Worm (Caenorhabditis elegans): Measurements from ENCODE around the gene clec-58.
A peak's percentile ranks its signal among the peaks of the same experiment; 100 is the strongest.

clec-58 gene

ce11 chrII:10445738-10446137, 30.2 kb downstream of the clec-58 start (continued):
- TF ChIP-seq nhr-48 (tag; optimal IDR thresholded peaks at IDR 0.05) (no peak), spr-1 (tag; optimal IDR thresholded peaks at IDR 0.05) (no peak), aha-1 (tag) (peak; percentile 83), pha-4 (GFP tag; IDR thresholded peaks at IDR 0.05) (no peak), pha-4 (tag; optimal IDR thresholded peaks at IDR 0.05) (peak; percentile 8), ZK546.5 (tag; optimal IDR thresholded peaks at IDR 0.05) (no peak), mxl-2 (GFP tag; conservative IDR thresholded peaks at IDR 0.05) (no peak), daf-16 (GFP tag; optimal IDR thresholded peaks at IDR 0.05) (no peak), daf-16 (tag; optimal IDR thresholded peaks at IDR 0.05) (peak; percentile 27), ceh-20 (GFP tag; IDR thresholded peaks at IDR 0.05) (no peak), ceh-32 (tag; optimal IDR thresholded peaks at IDR 0.05; ENCODE audit: poor library complexity) (no peak), ceh-44 (GFP tag; IDR thresholded peaks at IDR 0.05) (no peak), unc-62 (GFP tag; optimal IDR thresholded peaks at IDR 0.05 in 1 of 2) (no peak), unc-62 (tag; optimal IDR thresholded peaks at IDR 0.05) (no peak), zfp-3 (GFP tag; conservative IDR thresholded peaks at IDR 0.05) (no peak), dmd-6 (GFP tag; IDR thresholded peaks at IDR 0.05) (peak; percentile 38; the same call in 1 of the 2 replicates), nhr-11 (tag; optimal IDR thresholded peaks at IDR 0.05) (peak; percentile 75), fos-1 (tag; optimal IDR thresholded peaks at IDR 0.05) (no peak), ama-1 (optimal IDR thresholded peaks at IDR 0.05) (peak; percentile 23), F26F4.8 (GFP tag; conservative IDR thresholded peaks at IDR 0.05) (no peak), jun-1 (tag; optimal IDR thresholded peaks at IDR 0.05) (no peak), ztf-7 (tag; optimal IDR thresholded peaks at IDR 0.05) (no peak)

ce11 chrII:10444971-10445707, 30.8 kb downstream of the clec-58 start:
- TF ChIP-seq dpl-1 (GFP tag; optimal IDR thresholded peaks at IDR 0.05) (no peak), sdz-12 (GFP tag; optimal IDR thresholded peaks at IDR 0.05) (no peak), ZK337.2 (GFP tag; IDR thresholded peaks at IDR 0.05) (no peak), daf-16 (GFP tag; optimal IDR thresholded peaks at IDR 0.05) (peak in 1 of 2 experiments; percentile 97), daf-16 (tag; optimal IDR thresholded peaks at IDR 0.05) (peak; percentile 1), arid-1 (GFP tag; conservative IDR thresholded peaks at IDR 0.05) (no peak), set-16 (GFP tag; IDR thresholded peaks at IDR 0.05) (no peak), lsy-2 (tag; optimal IDR thresholded peaks at IDR 0.05) (peak in 1 of 2 experiments; percentile 80), Y105C5A.15 (GFP tag; IDR thresholded peaks at IDR 0.05) (no peak), rbr-2 (tag; optimal IDR thresholded peaks at IDR 0.05) (no peak), hlh-11 (tag; optimal IDR thresholded peaks at IDR 0.05) (peak; percentile 35), D1046.2 (GFP tag; IDR thresholded peaks at IDR 0.05) (no peak), hlh-30 (tag; optimal IDR thresholded peaks at IDR 0.05; ENCODE audit: insufficient read depth) (peak; percentile 23), mxl-2 (GFP tag; conservative IDR thresholded peaks at IDR 0.05) (no peak), zip-2 (tag; optimal IDR thresholded peaks at IDR 0.05) (no peak), unc-62 (GFP tag; optimal IDR thresholded peaks at IDR 0.05 in 1 of 2) (no peak), unc-62 (tag; optimal IDR thresholded peaks at IDR 0.05) (no peak), aha-1 (tag) (peak; percentile 71), F44E2.7 (GFP tag; IDR thresholded peaks at IDR 0.05) (no peak), ctbp-1 (GFP tag; IDR thresholded peaks at IDR 0.05) (no peak), dmd-8 (GFP tag; IDR thresholded peaks at IDR 0.05) (no peak), F37D6.2 (tag; optimal IDR thresholded peaks at IDR 0.05) (no peak), T20F7.1 (GFP tag; optimal IDR thresholded peaks at IDR 0.05) (peak; percentile 36), unc-130 (GFP tag; optimal IDR thresholded peaks at IDR 0.05) (no peak), F49E8.2 (tag; optimal IDR thresholded peaks at IDR 0.05; ENCODE audit: borderline replicate concordance) (no peak), zfp-2 (tag; optimal IDR thresholded peaks at IDR 0.05) (no peak), ceh-82 (tag; optimal IDR thresholded peaks at IDR 0.05) (no peak), hmg-1.1 (GFP tag; IDR thresholded peaks at IDR 0.05) (no peak), lin-1 (GFP tag; IDR thresholded peaks at IDR 0.05) (no peak)
